Fruit fly (Drosophila melanogaster): Measurements from ENCODE around the gene NetA.

Gene NetA

DNA sequence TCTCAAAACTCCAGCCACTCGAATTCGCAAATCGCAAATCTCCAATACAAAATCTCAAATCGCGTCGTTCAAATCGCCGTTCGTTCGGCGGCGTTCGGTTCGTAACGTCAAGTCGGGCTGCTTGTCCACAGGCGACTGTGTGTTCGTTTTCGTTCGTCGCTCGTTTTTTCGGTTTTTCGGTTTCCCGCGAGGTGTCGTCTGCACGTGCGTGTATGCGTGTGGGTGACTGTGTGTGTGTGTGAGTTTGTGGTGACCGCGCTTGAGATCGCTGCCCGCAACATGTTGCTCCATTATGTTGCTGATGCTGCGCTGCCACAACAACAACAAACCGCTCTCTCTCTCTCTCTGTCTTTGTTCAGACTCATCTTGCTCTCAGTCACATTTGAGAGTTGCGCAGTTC lies at the start of gene NetA:
NetA (minus strand) TSS at position 238 of the 400 bp plus-strand sequence.
- TF ChIP-seq sens (GFP tag) (peak; percentile 45), CG17328 (GFP tag; IDR thresholded peaks at IDR 0.05) (peak; percentile 41; the same call in 1 of the 2 replicates), hkb (optimal IDR thresholded peaks at IDR 0.05) (no peak), hkb (GFP tag; IDR thresholded peaks at IDR 0.05) (0 out of 2 replicates have a peak, but pooled peaks have one; percentile 23), CG6689 (GFP tag; IDR thresholded peaks at IDR 0.05) (0 out of 2 replicates have a peak, but pooled peaks have one; percentile 22), Kr (GFP tag; optimal IDR thresholded peaks at IDR 0.05) (peak; percentile 8), E2f2 (GFP tag; IDR thresholded peaks at IDR 0.05) (0 out of 2 replicates have a peak, but pooled peaks have one; percentile 26), pita (GFP tag; optimal IDR thresholded peaks at IDR 0.05) (no peak), Drgx (GFP tag; IDR thresholded peaks at IDR 0.05) (peak; percentile 20; the same call in 1 of the 2 replicates), Med (GFP tag) (peak; percentile 86), Nf-YC (tag; optimal IDR thresholded peaks at IDR 0.05) (peak; percentile 20), CG11504 (tag; optimal IDR thresholded peaks at IDR 0.05) (peak; percentile 100), CG7556 (GFP tag; optimal IDR thresholded peaks at IDR 0.05) (no peak), CG4282 (GFP tag; optimal IDR thresholded peaks at IDR 0.05) (no peak), Gsc (GFP tag; IDR thresholded peaks at IDR 0.05) (no peak), Deaf1 (tag; optimal IDR thresholded peaks at IDR 0.05) (peak; percentile 99), Max (GFP tag; optimal IDR thresholded peaks at IDR 0.05) (no peak), yki (optimal IDR thresholded peaks at IDR 0.05) (peak; percentile 17), zen2 (GFP tag; IDR thresholded peaks at IDR 0.05; ENCODE audit: partially characterized antibody) (0 out of 3 replicates have a peak, but pooled peaks have one; percentile 40), CG11093 (GFP tag; IDR thresholded peaks at IDR 0.05) (no peak), cg (GFP tag; optimal IDR thresholded peaks at IDR 0.05) (peak; percentile 84), Awh (GFP tag; IDR thresholded peaks at IDR 0.05) (0 out of 2 replicates have a peak, but pooled peaks have one; percentile 9), ftz-f1 (GFP tag; optimal IDR thresholded peaks at IDR 0.05) (no peak), sna (GFP tag; IDR thresholded peaks at IDR 0.05; ENCODE audit: partially characterized antibody) (peak; percentile 27; the same call in 1 of the 2 replicates), CG4360 (GFP tag; IDR thresholded peaks at IDR 0.05) (peak; percentile 94), danr (GFP tag; IDR thresholded peaks at IDR 0.05) (no peak), ci (GFP tag; IDR thresholded peaks at IDR 0.05) (peak; percentile 56; the same call in 2 of the 3 replicates), CG17829 (tag; optimal IDR thresholded peaks at IDR 0.05) (peak; percentile 13), CG34224 (GFP tag; IDR thresholded peaks at IDR 0.05; ENCODE audit: partially characterized antibody) (peak; percentile 52; the same call in 1 of the 3 replicates), D19A (tag; optimal IDR thresholded peaks at IDR 0.05) (no peak), Trl (optimal IDR thresholded peaks at IDR 0.05) (peak; percentile 74 to 84), Trl (GFP tag; optimal IDR thresholded peaks at IDR 0.05) (no peak), cwo (GFP tag; optimal IDR thresholded peaks at IDR 0.05) (peak; percentile 62), prd (optimal IDR thresholded peaks at IDR 0.05) (no peak), prd (GFP tag; IDR thresholded peaks at IDR 0.05) (0 out of 3 replicates have a peak, but pooled peaks have one; percentile 11), lov (optimal IDR thresholded peaks at IDR 0.05) (no peak), lov (GFP tag; IDR thresholded peaks at IDR 0.05) (peak; percentile 60; the same call in 1 of the 3 replicates), pros (GFP tag; optimal IDR thresholded peaks at IDR 0.05) (peak; percentile 1), fd64A (GFP tag; optimal IDR thresholded peaks at IDR 0.05) (no peak), Atf3 (GFP tag; optimal IDR thresholded peaks at IDR 0.05) (no peak), CG12769 (tag; optimal IDR thresholded peaks at IDR 0.05) (peak; percentile 22), Nf-YB (GFP tag; optimal IDR thresholded peaks at IDR 0.05) (no peak), CG15479 (GFP tag; optimal IDR thresholded peaks at IDR 0.05) (peak; percentile 73), CG15269 (tag; optimal IDR thresholded peaks at IDR 0.05) (peak; percentile 43), Jarid2 (GFP tag; optimal IDR thresholded peaks at IDR 0.05) (peak; percentile 86), amos (GFP tag; IDR thresholded peaks at IDR 0.05; ENCODE audit: partially characterized antibody) (peak; percentile 4; the same call in 1 of the 2 replicates), CG8359 (GFP tag; optimal IDR thresholded peaks at IDR 0.05; ENCODE audit: borderline replicate concordance) (peak; percentile 32), sob (GFP tag; IDR thresholded peaks at IDR 0.05) (0 out of 2 replicates have a peak, but pooled peaks have one; percentile 32), hb (GFP tag; IDR thresholded peaks at IDR 0.05; ENCODE audit: partially characterized antibody) (no peak), gce (GFP tag; IDR thresholded peaks at IDR 0.05) (0 out of 3 replicates have a peak, but pooled peaks have one; percentile 5), CG13894 (tag; optimal IDR thresholded peaks at IDR 0.05) (peak; percentile 11)
